Fruit fly (Drosophila melanogaster) whole organism, embryonic: ENCODE results near the gene dar1.

Source experiments
- ATbp ChIP-seq: fragments of 200-800 bp; sonication (Bioruptor generic); optimal IDR thresholded peaks from 2 replicates; lab custom pipeline; 2017; ENCODE audit warnings: missing biosample characterization, mild to moderate bottlenecking, missing genetic modification characterization, missing genetic modification reagents
- Aef1 ChIP-seq: fragments of 200-800 bp; sonication (Bioruptor generic); IDR thresholded peaks from 3 replicates; pipeline ENCODE4 v1.3.6; 2022; ENCODE audit warnings: missing biosample characterization, missing genetic modification characterization
- C15 ChIP-seq: fragments of 200-800 bp; sonication (Bioruptor generic); IDR thresholded peaks from 3 replicates; pipeline ENCODE4 v1.3.6; 2022; ENCODE audit warnings: missing biosample characterization, missing genetic modification characterization
- CG10321 ChIP-seq: fragments of 200-800 bp; sonication (Bioruptor generic); IDR thresholded peaks from 2 replicates; pipeline ENCODE4 v1.3.6; 2022; ENCODE audit warnings: missing biosample characterization, missing genetic modification characterization
- CG10979 ChIP-seq: fragments of 200-800 bp; sonication (Bioruptor generic); optimal IDR thresholded peaks from 2 replicates; lab custom pipeline; 2018; ENCODE audit warnings: missing biosample characterization, mild to moderate bottlenecking, missing genetic modification characterization, moderate library complexity
- CG11247 ChIP-seq: fragments of 200-800 bp; sonication (Bioruptor generic); IDR thresholded peaks from 2 replicates; pipeline ENCODE4 v1.3.6; 2022; ENCODE audit warnings: missing biosample characterization, missing genetic modification characterization
- CG13287 ChIP-seq: fragments of 200-800 bp; sonication (Bioruptor generic); IDR thresholded peaks from 2 replicates; pipeline ENCODE4 v1.3.6; 2022; ENCODE audit warnings: missing biosample characterization, missing genetic modification characterization; ENCODE audit not compliant: partially characterized antibody
- CG14050 ChIP-seq: fragments of 200-800 bp; sonication (Bioruptor generic); IDR thresholded peaks from 3 replicates; pipeline ENCODE4 v1.3.6; 2022; ENCODE audit warnings: missing biosample characterization, missing genetic modification characterization
- CG17359 ChIP-seq: fragments of 200-800 bp; sonication (Bioruptor generic); optimal IDR thresholded peaks from 3 replicates; lab custom pipeline; 2018; ENCODE audit warnings: missing biosample characterization, mild to moderate bottlenecking, missing genetic modification characterization, moderate library complexity
- CG17385 ChIP-seq: fragments of 200-800 bp; sonication (Bioruptor generic); optimal IDR thresholded peaks from 3 replicates; lab custom pipeline; 2018; ENCODE audit warnings: missing biosample characterization, mild to moderate bottlenecking, missing genetic modification characterization
- CG2889 ChIP-seq: fragments of 200-800 bp; sonication (Bioruptor generic); IDR thresholded peaks from 3 replicates; pipeline ENCODE4 v1.3.6; 2022; ENCODE audit warnings: missing biosample characterization, missing genetic modification characterization
- CG3847 ChIP-seq: fragments of 200-800 bp; sonication (Bioruptor generic); IDR thresholded peaks from 2 replicates; pipeline ENCODE4 v1.3.6; 2022; ENCODE audit warnings: missing biosample characterization, missing genetic modification characterization
- CG7271 ChIP-seq: fragments of 200-800 bp; sonication (Bioruptor generic); optimal IDR thresholded peaks from 2 replicates; lab custom pipeline; 2018; ENCODE audit warnings: missing biosample characterization, mild to moderate bottlenecking, missing genetic modification characterization, moderate library complexity
- Dbx ChIP-seq: fragments of 200-800 bp; sonication (Bioruptor generic); IDR thresholded peaks from 3 replicates; pipeline ENCODE4 v1.3.6; 2022; ENCODE audit warnings: missing biosample characterization, missing genetic modification characterization
- Ets97D ChIP-seq: fragments of 200-800 bp; sonication (Bioruptor generic); optimal IDR thresholded peaks from 3 replicates; lab custom pipeline; 2016; ENCODE audit warnings: missing biosample characterization, missing genetic modification characterization
- GATAe ChIP-seq: fragments of 200-800 bp; sonication (Bioruptor generic); conservative IDR thresholded peaks from 2 replicates; pipeline ENCODE4 v1.3.6; 2022; ENCODE audit warnings: missing biosample characterization, missing genetic modification characterization
- Hmx ChIP-seq: fragments of 200-800 bp; sonication (Bioruptor generic); optimal IDR thresholded peaks from 2 replicates; lab custom pipeline; 2016; ENCODE audit warnings: missing biosample characterization, missing genetic modification characterization
- Mad ChIP-seq: fragments of 200-800 bp; sonication (Bioruptor generic); optimal IDR thresholded peaks from 2 replicates; lab custom pipeline; 2016; ENCODE audit warnings: missing biosample characterization, missing genetic modification characterization
- Poxn ChIP-seq: fragments of 200-800 bp; sonication (Bioruptor generic); IDR thresholded peaks from 2 replicates; pipeline ENCODE4 v1.3.6; 2022; ENCODE audit warnings: missing biosample characterization, missing genetic modification characterization
- Six4 ChIP-seq: fragments of 200-800 bp; sonication (Bioruptor generic); optimal IDR thresholded peaks from 2 replicates; lab custom pipeline; 2016; ENCODE audit warnings: missing biosample characterization, missing genetic modification characterization
- Sox102F ChIP-seq: fragments of 200-800 bp; sonication (Bioruptor generic); optimal IDR thresholded peaks from 2 replicates; lab custom pipeline; 2018; ENCODE audit warnings: missing biosample characterization, mild to moderate bottlenecking, missing genetic modification characterization, moderate library complexity
- Stat92E ChIP-seq, 3 experiments: fragments of >200 bp in 2 of 3; fragments of 200-800 bp in 1 of 3; sonication (Bioruptor generic) in 1 of 3; optimal IDR thresholded peaks; 2 replicates each; lab custom pipeline; 2017 to 2019; ENCODE audit warnings: missing biosample characterization in 3 of 3, missing genetic modification characterization in 3 of 3, mild to moderate bottlenecking in 1 of 3, moderate library complexity in 1 of 3
- Xrp1 ChIP-seq: fragments of 200-800 bp; sonication (Bioruptor generic); IDR thresholded peaks from 2 replicates; pipeline ENCODE4 v1.3.6; 2022; ENCODE audit warnings: missing biosample characterization, missing genetic modification characterization
- YL-1 ChIP-seq: fragments of 200-800 bp; sonication (Bioruptor generic); optimal IDR thresholded peaks from 3 replicates; lab custom pipeline; 2017; ENCODE audit warnings: missing biosample characterization, mild to moderate bottlenecking, missing genetic modification characterization
- ara ChIP-seq: fragments of 200-800 bp; sonication (Bioruptor generic); IDR thresholded peaks from 2 replicates; pipeline ENCODE4 v1.3.6; 2022; ENCODE audit warnings: missing biosample characterization, missing genetic modification characterization
- bigmax ChIP-seq: fragments of 200-800 bp; sonication (Bioruptor generic); optimal IDR thresholded peaks from 2 replicates; lab custom pipeline; 2018; ENCODE audit warnings: missing biosample characterization, mild to moderate bottlenecking, missing genetic modification characterization
- caup ChIP-seq: fragments of 200-800 bp; sonication (Bioruptor generic); optimal IDR thresholded peaks from 3 replicates; lab custom pipeline; 2017; ENCODE audit warnings: missing biosample characterization, mild to moderate bottlenecking, missing genetic modification characterization, moderate library complexity; ENCODE audit not compliant: severe bottlenecking
- cg ChIP-seq: fragments of 200-800 bp; sonication (Bioruptor generic); optimal IDR thresholded peaks from 3 replicates; lab custom pipeline; 2019; ENCODE audit warnings: missing biosample characterization, mild to moderate bottlenecking, missing genetic modification characterization, moderate library complexity
- dati ChIP-seq: fragments of 200-800 bp; sonication (Bioruptor generic); IDR thresholded peaks from 2 replicates; pipeline ENCODE4 v1.3.6; 2022; ENCODE audit warnings: missing biosample characterization, missing genetic modification characterization
- dpn ChIP-seq, 2 experiments: fragments of 200-800 bp; sonication (Bioruptor generic); optimal IDR thresholded peaks; 3 replicates each; lab custom pipeline; 2016; ENCODE audit warnings: missing biosample characterization in 2 of 2, missing genetic modification characterization in 2 of 2
- gfzf ChIP-seq: fragments of 200-800 bp; sonication (Bioruptor generic); optimal IDR thresholded peaks from 2 replicates; lab custom pipeline; 2016; ENCODE audit warnings: missing biosample characterization, mild to moderate bottlenecking, missing genetic modification characterization, moderate library complexity
- gsb ChIP-seq: fragments of 200-800 bp; sonication (Bioruptor generic); IDR thresholded peaks from 2 replicates; pipeline ENCODE4 v1.3.6; 2022; ENCODE audit warnings: missing biosample characterization, missing genetic modification characterization
- kah ChIP-seq: fragments of 200-800 bp; sonication (Bioruptor generic); optimal IDR thresholded peaks from 2 replicates; lab custom pipeline; 2018; ENCODE audit warnings: missing biosample characterization, mild to moderate bottlenecking, missing genetic modification characterization
- knrl ChIP-seq: fragments of 200-800 bp; sonication (Bioruptor generic); IDR thresholded peaks from 3 replicates; pipeline ENCODE4 v1.3.6; 2022; ENCODE audit warnings: missing biosample characterization, missing genetic modification characterization; ENCODE audit not compliant: partially characterized antibody
- lab ChIP-seq: fragments of 200-800 bp; sonication (Bioruptor generic); optimal IDR thresholded peaks from 3 replicates; lab custom pipeline; 2017; ENCODE audit warnings: missing biosample characterization, missing genetic modification characterization, mild to moderate bottlenecking, moderate library complexity, missing genetic modification reagents
- lbe ChIP-seq: fragments of 200-800 bp; sonication (Bioruptor generic); optimal IDR thresholded peaks from 2 replicates; lab custom pipeline; 2016; ENCODE audit warnings: missing biosample characterization, mild to moderate bottlenecking, missing genetic modification characterization
- nerfin-2 ChIP-seq: fragments of 200-800 bp; sonication (Bioruptor generic); IDR thresholded peaks from 2 replicates; pipeline ENCODE4 v1.3.6; 2022; ENCODE audit warnings: missing biosample characterization, missing genetic modification characterization; ENCODE audit not compliant: partially characterized antibody
- prd ChIP-seq, 3 experiments: fragments of >200 bp in 2 of 3; fragments of 200-800 bp in 1 of 3; sonication (Bioruptor generic) in 1 of 3; optimal IDR thresholded peaks in 2 of 3; IDR thresholded peaks in 1 of 3; 2 replicates in 2 of 3; 3 replicates in 1 of 3; pipeline versions ENCODE4 v1.3.6 to Lab custom; 2017 to 2022; ENCODE audit warnings: missing biosample characterization in 1 of 3, missing genetic modification characterization in 1 of 3
- ro ChIP-seq: fragments of 200-800 bp; sonication (Bioruptor generic); IDR thresholded peaks from 2 replicates; pipeline ENCODE4 v1.3.6; 2022; ENCODE audit warnings: missing biosample characterization, missing genetic modification characterization
- row ChIP-seq: fragments of 200-800 bp; sonication (Bioruptor generic); IDR thresholded peaks from 3 replicates; pipeline ENCODE4 v1.3.6; 2022; ENCODE audit warnings: missing biosample characterization, missing genetic modification characterization
- sc ChIP-seq, 3 experiments: fragments of >200 bp in 2 of 3; fragments of 200-800 bp in 1 of 3; sonication (Bioruptor generic) in 1 of 3; optimal IDR thresholded peaks; 2 replicates in 2 of 3; 3 replicates in 1 of 3; lab custom pipeline; 2017; ENCODE audit warnings: mild to moderate bottlenecking in 1 of 3, missing biosample characterization in 1 of 3, missing genetic modification characterization in 1 of 3, missing genetic modification reagents in 1 of 3
- sisA ChIP-seq: fragments of 200-800 bp; sonication (Bioruptor generic); IDR thresholded peaks from 2 replicates; pipeline ENCODE4 v1.3.6; 2022; ENCODE audit warnings: missing biosample characterization, missing genetic modification characterization
- sna ChIP-seq: fragments of 200-800 bp; sonication (Bioruptor generic); IDR thresholded peaks from 2 replicates; pipeline ENCODE4 v1.3.6; 2022; ENCODE audit warnings: missing biosample characterization, missing genetic modification characterization; ENCODE audit not compliant: partially characterized antibody
- sqz ChIP-seq: fragments of 200-800 bp; sonication (Bioruptor generic); optimal IDR thresholded peaks from 3 replicates; lab custom pipeline; 2018; ENCODE audit warnings: missing biosample characterization, mild to moderate bottlenecking, missing genetic modification characterization
- toy ChIP-seq: fragments of 200-800 bp; sonication (Bioruptor generic); IDR thresholded peaks from 2 replicates; pipeline ENCODE4 v1.3.6; 2022; ENCODE audit warnings: missing biosample characterization, missing genetic modification characterization
- unpg ChIP-seq: fragments of 200-800 bp; sonication (Bioruptor generic); optimal IDR thresholded peaks from 3 replicates; lab custom pipeline; 2018; ENCODE audit warnings: missing biosample characterization, mild to moderate bottlenecking, missing genetic modification characterization, moderate library complexity
- vnd ChIP-seq: fragments of 200-800 bp; sonication (Bioruptor generic); IDR thresholded peaks from 3 replicates; pipeline ENCODE4 v1.3.6; 2022; ENCODE audit warnings: missing biosample characterization, missing genetic modification characterization; ENCODE audit not compliant: partially characterized antibody
- yki ChIP-seq: fragments of >200 bp; optimal IDR thresholded peaks from 3 replicates; lab custom pipeline; 2018

The dar1 gene

DNA sequence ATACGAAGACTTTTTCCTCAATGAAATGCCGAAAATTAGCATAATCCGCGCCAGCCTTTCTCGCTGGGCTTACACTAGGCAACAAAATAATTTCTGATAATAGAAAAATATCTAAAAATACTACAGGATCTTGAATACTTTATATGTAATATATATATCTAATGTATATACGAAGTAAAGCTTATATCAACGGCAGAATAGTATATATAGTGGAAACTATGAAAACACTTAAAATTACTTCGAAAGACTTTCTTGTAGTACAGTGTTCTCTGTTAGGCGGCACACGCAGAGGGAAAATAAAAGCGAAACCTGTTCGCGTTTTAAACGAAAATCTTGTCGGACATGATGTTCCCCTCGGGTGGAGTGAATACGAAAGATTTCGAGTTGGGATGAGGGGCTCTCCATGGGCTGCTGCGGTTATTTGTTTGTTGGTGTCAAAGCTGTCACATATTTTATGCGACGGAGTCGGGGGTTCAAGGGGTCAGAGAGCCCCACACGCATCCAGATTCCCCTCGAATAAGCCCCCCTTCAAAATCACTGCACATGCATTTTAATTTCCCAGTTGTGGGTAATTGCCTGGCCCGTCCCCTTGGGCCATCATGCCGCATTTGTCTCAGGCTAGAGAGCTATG is 8.1 kb downstream of the dar1 start (continued):
- TF ChIP-seq Ets97D (GFP tag; lab: Kevin White, UChicago) (no peak), gfzf (GFP tag; lab: Kevin White, UChicago) (no peak), Aef1 (GFP tag; lab: Robert Waterston, UW) (no peak), CG14050 (no peak), GATAe (GFP tag; lab: Robert Waterston, UW) (no peak), sisA (GFP tag; lab: Robert Waterston, UW) (0 out of 2 replicates have a peak, but pooled peaks have one; percentile 17), Poxn (no peak), CG3847 (no peak), C15 (GFP tag; lab: Robert Waterston, UW) (no peak), lab (GFP tag; lab: Kevin White, UChicago) (peak; percentile 63), Dbx (GFP tag; lab: Robert Waterston, UW) (no peak), Xrp1 (GFP tag; lab: Robert Waterston, UW) (peak; percentile 75), CG13287 (no peak), row (GFP tag; lab: Robert Waterston, UW) (peak; percentile 68), Sox102F (GFP tag; lab: Kevin White, UChicago) (peak; percentile 78), nerfin-2 (GFP tag; lab: Robert Waterston, UW) (no peak), ro (GFP tag; lab: Robert Waterston, UW) (peak; percentile 21; the same call in 1 of the 2 replicates), dpn (GFP tag; optimal IDR thresholded peaks at IDR 0.05; lab: Kevin White, UChicago) (peak in 1 of 2 experiments; percentile 38), CG10979 (tag; lab: Kevin White, UChicago) (peak; percentile 87), cg (GFP tag; lab: Kevin White, UChicago) (no peak), gsb (no peak), sqz (GFP tag; lab: Kevin White, UChicago) (peak; percentile 60), YL-1 (GFP tag; lab: Kevin White, UChicago) (no peak), vnd (GFP tag; lab: Robert Waterston, UW) (no peak), knrl (GFP tag; lab: Robert Waterston, UW) (no peak), ara (peak; percentile 80), toy (GFP tag; lab: Robert Waterston, UW) (no peak), kah (GFP tag; lab: Kevin White, UChicago) (peak; percentile 60), CG2889 (GFP tag; lab: Robert Waterston, UW) (no peak), lbe (peak; percentile 13), CG7271 (tag; lab: Kevin White, UChicago) (no peak), Stat92E (GFP tag; optimal IDR thresholded peaks at IDR 0.05; lab: Kevin White, UChicago) (peak in 1 of 3 experiments; percentile 45), yki (lab: Kevin White, UChicago) (no peak), ATbp (peak; percentile 60), bigmax (GFP tag; lab: Kevin White, UChicago) (no peak), prd (optimal IDR thresholded peaks at IDR 0.05; lab: Kevin White, UChicago) (no peak), prd (GFP tag; IDR thresholded peaks at IDR 0.05; lab: Robert Waterston, UW) (peak; percentile 56; the same call in 1 of the 3 replicates), CG17359 (tag; lab: Kevin White, UChicago) (peak; percentile 75), CG11247 (GFP tag; lab: Robert Waterston, UW) (no peak), unpg (GFP tag; lab: Kevin White, UChicago) (peak; percentile 81), sc (optimal IDR thresholded peaks at IDR 0.05; lab: Kevin White, UChicago) (no peak), sc (GFP tag; optimal IDR thresholded peaks at IDR 0.05; lab: Kevin White, UChicago) (peak; percentile 56), CG17385 (GFP tag; lab: Kevin White, UChicago) (peak; percentile 47), Six4 (GFP tag; lab: Kevin White, UChicago) (no peak), CG10321 (no peak), Mad (GFP tag; lab: Kevin White, UChicago) (no peak), Hmx (GFP tag; lab: Kevin White, UChicago) (no peak), caup (GFP tag; lab: Kevin White, UChicago) (peak; percentile 2), sna (GFP tag; lab: Robert Waterston, UW) (no peak), dati (GFP tag; lab: Robert Waterston, UW) (no peak)
